Worm (Caenorhabditis elegans) whole organism, midembryonic: Measurements from ENCODE around the gene unc-58.

ENCODE experiments used
- T22C8.4 ChIP-seq: fragments of 200-800 bp; sonication (Bioruptor generic); IDR thresholded peaks from 2 replicates; pipeline ENCODE4 v1.3.6; 2022; ENCODE audit warnings: missing genetic modification characterization, missing compliant biosample characterization
- cog-1 ChIP-seq: sonication (generic microtip); optimal IDR thresholded peaks from 2 replicates; lab custom pipeline; 2016; ENCODE audit warnings: missing genetic modification characterization, missing compliant biosample characterization
- flt-1 ChIP-seq: fragments of 200-800 bp; sonication (Bioruptor generic); IDR thresholded peaks from 2 replicates; pipeline ENCODE4 v1.3.6; 2022; ENCODE audit warnings: missing genetic modification characterization, missing compliant biosample characterization
- klf-2 ChIP-seq: fragments of 200-800 bp; sonication (Bioruptor generic); conservative IDR thresholded peaks from 2 replicates; pipeline ENCODE4 v1.3.6; 2022; ENCODE audit warnings: missing genetic modification reagents, missing genetic modification characterization, missing compliant biosample characterization
- med-1 ChIP-seq: sonication (generic microtip); optimal IDR thresholded peaks from 2 replicates; lab custom pipeline; 2017; ENCODE audit warnings: missing genetic modification characterization, mild to moderate bottlenecking, missing compliant biosample characterization, antibody characterized with exemption, missing genetic modification reagents; ENCODE audit not compliant: insufficient read depth
- ref-1 ChIP-seq: fragments of 200-800 bp; sonication (Bioruptor generic); conservative IDR thresholded peaks from 2 replicates; pipeline ENCODE4 v1.3.6; 2022; ENCODE audit warnings: missing genetic modification reagents, missing genetic modification characterization, missing compliant biosample characterization
- tab-1 ChIP-seq: fragments of 200-800 bp; sonication (Bioruptor generic); IDR thresholded peaks from 2 replicates; pipeline ENCODE4 v1.3.6; 2022; ENCODE audit warnings: missing genetic modification characterization, missing compliant biosample characterization
- ztf-23 ChIP-seq: fragments of 200-800 bp; sonication (Bioruptor generic); IDR thresholded peaks from 2 replicates; pipeline ENCODE4 v1.3.6; 2022; ENCODE audit warnings: missing genetic modification reagents, missing genetic modification characterization, missing compliant biosample characterization
- ztf-29 ChIP-seq: fragments of 200-800 bp; sonication (Bioruptor generic); IDR thresholded peaks from 2 replicates; pipeline ENCODE4 v1.3.6; 2022; ENCODE audit warnings: missing genetic modification reagents, missing genetic modification characterization, missing compliant biosample characterization

Gene unc-58

DNA sequence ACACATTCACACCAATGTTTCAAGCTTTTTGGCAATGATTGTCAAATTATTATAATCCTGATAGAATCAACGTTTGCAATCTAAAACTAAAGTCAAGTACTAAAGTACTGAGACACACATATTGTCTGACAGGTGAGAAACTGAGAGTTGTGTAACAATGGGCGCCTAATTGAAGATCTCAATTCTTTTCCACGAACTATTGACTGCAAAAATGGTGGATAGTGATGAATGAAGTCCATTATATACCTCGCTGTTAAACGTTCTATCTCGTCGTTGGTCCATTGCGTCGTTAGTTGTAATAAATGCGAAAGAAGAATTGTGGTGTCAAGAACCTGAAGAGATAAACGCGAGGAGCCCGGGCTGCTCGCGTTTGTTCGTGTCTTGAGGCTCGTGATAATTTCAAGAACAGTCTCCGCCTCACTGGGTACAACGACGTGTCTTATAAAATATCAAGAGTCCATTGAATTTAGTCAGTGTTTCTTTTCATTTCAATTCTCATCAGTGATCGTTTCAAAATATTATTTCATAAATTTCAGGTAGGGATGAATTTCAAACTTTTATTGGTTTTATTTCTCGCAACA, 27.2 kb upstream of the unc-58 start, which contains the start of gene F09B9.4:
F09B9.4 (plus strand) TSS at position 531 of the 581 bp plus-strand sequence.
- TF ChIP-seq klf-2 (GFP tag; lab: Robert Waterston, UW), result no peak
- no peak for TF ChIP-seq tab-1
- TF ChIP-seq flt-1 (GFP tag; lab: Robert Waterston, UW), result no peak
- no peak for TF ChIP-seq cog-1 (tag; lab: Kevin White, UChicago)
- no peak for TF ChIP-seq ztf-23 (GFP tag; lab: Robert Waterston, UW)
- no peak for TF ChIP-seq ref-1 (GFP tag; lab: Robert Waterston, UW)

DNA sequence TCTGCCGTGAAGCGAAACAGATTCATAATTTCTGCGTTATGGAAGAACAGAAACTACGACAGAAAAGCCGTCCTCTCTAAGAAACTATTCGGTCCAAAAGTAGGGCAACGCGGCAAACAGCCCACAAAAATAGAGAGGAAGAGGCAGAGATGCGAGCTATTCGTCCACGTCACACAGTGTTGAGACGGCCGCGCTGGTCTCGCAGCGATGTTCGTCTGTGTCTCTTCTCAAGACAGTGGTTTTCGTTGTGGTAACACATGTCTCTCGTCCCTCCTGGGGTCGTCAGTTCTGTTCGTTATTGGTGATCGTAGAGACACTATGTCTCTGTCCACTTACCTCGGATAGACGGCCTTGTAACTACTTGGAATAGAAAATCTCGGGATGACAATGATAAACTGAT, 25.7 kb upstream of the unc-58 start, which contains the start of gene erd-2.1:
erd-2.1 (minus strand) TSS at position 114 of the 400 bp plus-strand sequence.
- no peak for TF ChIP-seq flt-1 (GFP tag; lab: Robert Waterston, UW)
- no peak for TF ChIP-seq tab-1
- TF ChIP-seq med-1, result no peak
- TF ChIP-seq T22C8.4, result no peak
- peak; percentile 18; the same call in 1 of the 2 replicates for TF ChIP-seq ztf-29 (GFP tag; lab: Robert Waterston, UW)

DNA sequence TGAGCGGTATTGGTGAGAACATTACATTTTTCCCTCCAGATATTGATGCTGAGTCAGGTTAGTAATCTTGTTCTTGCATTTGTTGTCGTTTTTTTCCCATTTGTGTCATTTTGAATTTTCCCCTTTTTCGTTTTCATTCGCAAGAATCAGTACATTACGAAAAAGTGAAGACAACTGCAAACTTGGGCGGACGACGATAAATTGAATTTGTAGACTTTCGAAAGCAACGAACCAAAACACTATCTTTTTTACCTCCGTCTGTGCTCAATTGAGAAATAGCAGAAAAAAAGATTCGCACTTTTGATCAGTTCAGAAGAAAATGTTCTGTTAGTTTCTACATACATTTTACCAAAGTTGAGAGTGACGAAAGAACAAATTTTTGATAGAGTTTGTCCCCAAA, 22.1 kb upstream of the unc-58 start:
- TF ChIP-seq T22C8.4, result no peak
- TF ChIP-seq med-1, result no peak
- TF ChIP-seq ref-1 (GFP tag; lab: Robert Waterston, UW), result no peak
- TF ChIP-seq ztf-29 (GFP tag; lab: Robert Waterston, UW), result no peak
- no peak for TF ChIP-seq ztf-23 (GFP tag; lab: Robert Waterston, UW)
- TF ChIP-seq klf-2 (GFP tag; lab: Robert Waterston, UW), result no peak
- TF ChIP-seq flt-1 (GFP tag; lab: Robert Waterston, UW), result no peak
- no peak for TF ChIP-seq cog-1 (tag; lab: Kevin White, UChicago)
- TF ChIP-seq tab-1, result no peak

DNA sequence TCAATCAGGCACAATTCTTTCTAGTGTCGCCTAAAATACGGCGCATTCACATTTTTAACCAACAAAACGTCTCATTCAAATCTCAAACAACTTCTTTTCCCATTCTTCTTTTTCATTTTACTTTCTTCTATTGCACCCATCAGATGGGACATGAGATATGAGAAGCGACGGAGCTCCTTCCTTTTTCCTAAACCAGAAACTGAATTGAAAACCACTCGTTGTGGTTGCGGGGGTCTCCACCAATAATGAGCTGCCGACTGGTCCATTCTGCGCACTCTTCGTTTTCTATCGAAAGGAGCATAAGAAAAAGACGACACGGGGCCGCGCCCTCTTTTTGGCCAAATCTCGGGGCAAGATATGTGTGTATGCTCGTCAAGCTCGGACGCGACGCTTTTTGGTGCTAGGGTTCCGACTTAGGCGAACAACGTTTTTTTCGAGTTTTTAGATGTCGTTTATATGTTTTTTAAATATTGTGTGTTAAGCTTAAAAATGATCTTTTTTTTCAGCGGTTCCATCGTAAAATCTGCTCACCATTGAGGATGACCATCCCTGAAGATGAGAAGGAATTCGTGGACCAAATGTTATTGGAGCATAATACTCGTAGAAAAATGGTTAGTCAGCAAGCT, 21.4 kb upstream of the unc-58 start, which contains the start of gene F09B9.5:
F09B9.5 (plus strand) TSS at position 501 of the 626 bp plus-strand sequence.
- TF ChIP-seq ztf-23 (GFP tag; lab: Robert Waterston, UW) (no peak), med-1 (no peak), klf-2 (GFP tag; lab: Robert Waterston, UW) (no peak), ref-1 (GFP tag; lab: Robert Waterston, UW) (no peak), flt-1 (GFP tag; lab: Robert Waterston, UW) (no peak), T22C8.4 (no peak), cog-1 (tag; lab: Kevin White, UChicago) (no peak), ztf-29 (GFP tag; lab: Robert Waterston, UW) (no peak), tab-1 (no peak)

DNA sequence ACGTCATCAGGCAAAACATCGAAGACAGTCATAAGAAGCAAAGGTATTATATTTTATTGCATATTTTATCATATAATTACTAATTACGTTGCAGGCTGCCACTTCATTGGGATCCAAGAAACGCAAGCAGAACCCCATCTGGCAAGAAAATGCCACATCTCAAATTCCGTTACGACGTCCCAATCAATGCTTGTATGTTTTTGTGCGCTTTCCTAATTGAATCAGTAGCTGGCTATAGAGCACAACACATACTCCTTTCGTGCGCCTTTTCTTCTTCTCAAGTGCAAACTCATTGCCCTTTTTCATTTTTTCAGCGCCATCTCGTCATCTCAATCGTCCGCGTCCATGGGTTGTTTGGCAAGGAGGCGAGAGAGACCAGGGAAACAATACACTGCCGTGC, 17.9 kb upstream of the unc-58 start:
- TF ChIP-seq klf-2 (GFP tag; lab: Robert Waterston, UW), result no peak
- TF ChIP-seq ref-1 (GFP tag; lab: Robert Waterston, UW), result no peak
- TF ChIP-seq T22C8.4, result no peak
- no peak for TF ChIP-seq ztf-29 (GFP tag; lab: Robert Waterston, UW)

DNA sequence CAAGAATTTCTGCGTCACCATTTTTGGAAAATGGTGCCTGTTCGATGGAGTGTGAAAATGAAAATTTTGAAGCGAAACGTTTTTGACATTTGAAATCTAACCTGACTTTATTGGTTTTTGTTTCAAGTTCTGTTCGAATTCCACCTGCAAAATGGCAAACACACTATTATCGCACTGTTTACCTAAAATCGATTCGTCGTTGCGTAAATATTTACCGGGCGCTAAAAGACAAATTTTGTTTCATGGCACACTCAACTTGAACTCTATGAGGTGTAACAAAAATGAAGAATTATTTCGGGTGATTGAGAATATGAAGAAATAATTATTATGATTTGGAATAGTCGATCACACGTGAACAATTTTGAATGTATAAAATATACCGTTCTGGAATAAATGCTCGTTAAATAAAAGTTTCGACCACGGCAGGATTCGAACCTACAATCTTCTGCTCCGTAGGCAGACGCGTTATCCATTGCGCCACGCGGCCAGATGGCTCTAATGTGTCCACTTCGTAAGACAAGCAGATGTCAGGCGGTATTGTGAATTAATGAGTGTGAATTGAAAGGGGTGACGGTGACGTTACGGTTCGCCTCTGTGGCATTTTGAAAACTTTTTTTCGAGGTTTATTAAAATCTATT, 15.4 kb upstream of the unc-58 start:
- TF ChIP-seq tab-1 (no peak), ztf-23 (GFP tag; lab: Robert Waterston, UW) (peak; percentile 53; the same call in 1 of the 2 replicates), flt-1 (GFP tag; lab: Robert Waterston, UW) (peak; percentile 80), cog-1 (tag; lab: Kevin White, UChicago) (no peak)

DNA sequence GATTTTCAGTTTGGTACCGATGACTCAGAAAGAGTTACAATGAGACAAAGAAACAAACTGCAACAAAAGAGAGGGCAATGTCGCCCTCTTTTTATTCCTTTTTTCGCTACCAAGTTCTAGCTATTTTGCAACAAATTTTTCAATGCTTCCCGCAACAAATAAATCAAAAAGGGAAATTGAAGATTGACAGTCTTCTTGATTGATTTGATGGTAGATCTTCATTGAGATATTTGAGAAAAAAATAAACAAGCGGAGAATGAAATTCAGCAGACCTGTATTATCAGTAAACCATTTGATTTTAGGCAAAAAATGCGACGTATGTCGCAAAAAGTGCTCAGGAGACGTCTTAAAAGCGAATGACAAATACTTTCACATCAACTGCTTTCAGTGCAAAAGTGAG, 14.3 kb upstream of the unc-58 start:
- no peak for TF ChIP-seq klf-2 (GFP tag; lab: Robert Waterston, UW)
- no peak for TF ChIP-seq med-1
- TF ChIP-seq cog-1 (tag; lab: Kevin White, UChicago), result no peak
- no peak for TF ChIP-seq flt-1 (GFP tag; lab: Robert Waterston, UW)
- no peak for TF ChIP-seq T22C8.4
- no peak for TF ChIP-seq ztf-29 (GFP tag; lab: Robert Waterston, UW)
- no peak for TF ChIP-seq ref-1 (GFP tag; lab: Robert Waterston, UW)

DNA sequence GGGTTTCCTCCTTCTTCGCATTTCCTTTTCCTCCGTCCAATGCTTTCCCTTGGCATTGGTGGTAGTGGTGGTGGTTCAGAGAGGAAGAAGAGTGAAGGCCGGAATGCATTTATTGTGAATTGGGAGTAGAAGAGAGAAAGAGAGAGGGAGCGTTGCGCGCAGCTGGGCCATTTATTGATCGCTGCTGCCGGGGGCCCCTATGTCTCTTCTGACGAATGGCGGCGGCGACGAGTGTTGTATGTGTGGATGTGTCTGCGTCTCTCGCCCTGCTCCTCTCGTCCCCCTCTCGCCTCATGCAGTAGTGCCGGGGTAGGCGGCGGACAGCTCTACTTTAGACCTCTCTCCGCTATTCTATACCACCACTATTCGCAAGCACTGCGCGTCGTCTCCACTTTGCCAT, 13.6 kb upstream of the unc-58 start, which contains the start of gene unc-115:
unc-115 (plus strand) TSS at position 301 of the 400 bp plus-strand sequence.
- TF ChIP-seq cog-1 (tag; lab: Kevin White, UChicago) (peak; percentile 75), med-1 (no peak), ztf-23 (GFP tag; lab: Robert Waterston, UW) (peak; percentile 63; the same call in 1 of the 2 replicates), flt-1 (GFP tag; lab: Robert Waterston, UW) (peak; percentile 88), ztf-29 (GFP tag; lab: Robert Waterston, UW) (0 out of 2 replicates have a peak, but pooled peaks have one; percentile 4), tab-1 (no peak), ref-1 (GFP tag; lab: Robert Waterston, UW) (no peak), klf-2 (GFP tag; lab: Robert Waterston, UW) (0 out of 2 replicates have a peak, but pooled peaks have one; percentile 39), T22C8.4 (peak; percentile 97)

DNA sequence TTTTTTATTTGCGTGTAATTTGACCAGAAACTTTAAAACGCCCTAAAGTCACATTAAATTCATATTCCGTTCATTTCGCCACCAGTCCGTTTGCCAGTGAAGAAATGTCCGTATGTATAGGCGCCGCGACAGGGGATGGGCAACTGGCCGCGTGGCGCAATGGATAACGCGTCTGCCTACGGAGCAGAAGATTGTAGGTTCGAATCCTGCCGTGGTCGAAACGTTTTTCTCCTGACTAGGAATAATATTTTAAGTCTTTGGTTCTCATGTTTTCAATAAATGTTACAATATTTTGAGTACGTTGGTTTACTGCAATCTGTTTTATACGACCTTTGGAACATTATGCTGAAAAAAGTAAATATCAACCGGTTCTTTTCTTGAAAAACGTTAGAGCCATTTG, 12.0 kb upstream of the unc-58 start:
- TF ChIP-seq ztf-23 (GFP tag; lab: Robert Waterston, UW) (peak; percentile 78), med-1 (no peak), ref-1 (GFP tag; lab: Robert Waterston, UW) (no peak), klf-2 (GFP tag; lab: Robert Waterston, UW) (peak; percentile 76), cog-1 (tag; lab: Kevin White, UChicago) (no peak), flt-1 (GFP tag; lab: Robert Waterston, UW) (peak; percentile 60; the same call in 1 of the 2 replicates), T22C8.4 (peak; percentile 13; the same call in 1 of the 2 replicates), ztf-29 (GFP tag; lab: Robert Waterston, UW) (peak; percentile 51; the same call in 1 of the 2 replicates), tab-1 (no peak; the same call in 1 of the 2 replicates)
